Worm (Caenorhabditis elegans): ENCODE measurements around the gene W04G3.5.

DNA sequence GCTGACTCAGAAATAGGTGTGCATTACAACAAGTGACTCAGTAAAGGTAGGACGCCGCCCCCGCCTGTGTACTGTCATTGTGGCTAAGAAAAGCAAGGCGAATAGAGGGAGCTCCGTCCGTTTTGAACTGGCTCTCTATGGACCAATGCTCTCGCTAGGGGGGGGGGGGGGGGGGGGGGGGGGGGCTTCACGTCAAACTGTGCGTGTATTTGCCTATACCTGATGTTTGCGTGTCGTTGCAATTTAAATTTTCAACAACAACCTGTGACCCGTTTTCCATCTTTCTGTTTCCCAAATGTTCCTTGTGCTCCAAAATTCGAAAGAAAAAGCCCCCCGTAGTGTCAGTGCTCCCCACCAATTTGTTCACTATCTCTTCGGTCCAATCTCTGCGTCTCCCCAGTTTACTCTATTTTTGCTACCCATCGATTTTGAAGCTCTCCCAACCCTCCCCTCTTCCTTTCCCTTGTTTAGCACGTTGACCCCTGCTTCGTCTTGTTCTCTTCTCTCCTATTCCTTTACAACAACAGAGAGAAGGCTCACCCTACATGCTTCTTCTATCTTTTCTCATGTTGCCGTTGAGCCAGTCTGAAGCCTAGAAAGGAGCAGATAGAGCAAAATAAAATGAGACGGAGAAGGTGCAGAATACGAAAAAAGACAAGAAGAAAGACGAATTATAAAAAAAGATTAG is 38.9 kb upstream of the W04G3.5 start:
- TF ChIP-seq skn-1 (tag; optimal IDR thresholded peaks at IDR 0.05) = no peak
- TF ChIP-seq ceh-28 (tag; optimal IDR thresholded peaks at IDR 0.05) = peak; percentile 43
- no peak for TF ChIP-seq ceh-9 (tag; optimal IDR thresholded peaks at IDR 0.05)
- no peak for TF ChIP-seq nhr-12 (tag; optimal IDR thresholded peaks at IDR 0.05)
- peak; percentile 69 for TF ChIP-seq nfya-1 (tag; optimal IDR thresholded peaks at IDR 0.05; ENCODE audit: insufficient read depth)
- TF ChIP-seq nhr-77 (tag; optimal IDR thresholded peaks at IDR 0.05) = no peak
- TF ChIP-seq fkh-10 (GFP tag; optimal IDR thresholded peaks at IDR 0.05) = peak; percentile 31
- TF ChIP-seq ceh-82 (tag; optimal IDR thresholded peaks at IDR 0.05) = no peak
- peak; percentile 10 for TF ChIP-seq pqm-1 (tag; optimal IDR thresholded peaks at IDR 0.05)
- no peak for TF ChIP-seq ztf-11 (tag; optimal IDR thresholded peaks at IDR 0.05)
